Fruit fly (Drosophila melanogaster): ENCODE results near the gene Efa6.
A peak's percentile ranks its signal among the peaks of the same experiment; 100 is the strongest.

Efa6 gene

dm6 chr3R:22550306-22550812, 37.2 kb upstream of the Efa6 start, which contains the start of gene bond:
bond (plus strand) TSS chr3R:22550680.
- TF ChIP-seq vri (GFP tag; optimal IDR thresholded peaks at IDR 0.05) (no peak), dac (GFP tag; optimal IDR thresholded peaks at IDR 0.05) (no peak), CG15336 (GFP tag; IDR thresholded peaks at IDR 0.05) (no peak), Blimp-1 (GFP tag; optimal IDR thresholded peaks at IDR 0.05) (no peak), CG9139 (GFP tag; optimal IDR thresholded peaks at IDR 0.05) (no peak), CG11902 (GFP tag; optimal IDR thresholded peaks at IDR 0.05) (no peak), fkh (GFP tag; optimal IDR thresholded peaks at IDR 0.05) (peak; percentile 12), OdsH (GFP tag; optimal IDR thresholded peaks at IDR 0.05) (no peak), CG32006 (GFP tag; optimal IDR thresholded peaks at IDR 0.05) (no peak), ss (GFP tag; optimal IDR thresholded peaks at IDR 0.05) (no peak), Hr38 (GFP tag; optimal IDR thresholded peaks at IDR 0.05) (no peak), CG8632 (GFP tag; optimal IDR thresholded peaks at IDR 0.05) (no peak), Eip78C (GFP tag) (peak; percentile 44), Hr4 (GFP tag; optimal IDR thresholded peaks at IDR 0.05) (no peak)

dm6 chr3R:22552686-22553085, 34.9 kb upstream of the Efa6 start:
- TF ChIP-seq Hr39 (GFP tag; optimal IDR thresholded peaks at IDR 0.05) (no peak), Sox15 (GFP tag; optimal IDR thresholded peaks at IDR 0.05) (no peak), CG32006 (GFP tag; optimal IDR thresholded peaks at IDR 0.05) (no peak), salr (GFP tag; optimal IDR thresholded peaks at IDR 0.05) (no peak), CG3032 (tag; optimal IDR thresholded peaks at IDR 0.05) (no peak), CG9139 (GFP tag; optimal IDR thresholded peaks at IDR 0.05) (no peak), lz (GFP tag; optimal IDR thresholded peaks at IDR 0.05) (no peak), Eip75B (GFP tag; optimal IDR thresholded peaks at IDR 0.05) (no peak), CG34406 (GFP tag; optimal IDR thresholded peaks at IDR 0.05) (no peak), CG3919 (GFP tag; optimal IDR thresholded peaks at IDR 0.05) (no peak), Hr4 (GFP tag; optimal IDR thresholded peaks at IDR 0.05) (no peak), CG8632 (GFP tag; optimal IDR thresholded peaks at IDR 0.05) (no peak), CG6854 (GFP tag; optimal IDR thresholded peaks at IDR 0.05) (no peak), pdm3 (GFP tag; optimal IDR thresholded peaks at IDR 0.05) (no peak), Sox14 (GFP tag; optimal IDR thresholded peaks at IDR 0.05) (no peak), esn (GFP tag; optimal IDR thresholded peaks at IDR 0.05) (no peak), Sox102F (GFP tag; optimal IDR thresholded peaks at IDR 0.05) (no peak), CG10631 (GFP tag; optimal IDR thresholded peaks at IDR 0.05) (no peak)

- no peak for TF ChIP-seq CG15336 (GFP tag; IDR thresholded peaks at IDR 0.05)
- TF ChIP-seq CG6163 (GFP tag; IDR thresholded peaks at IDR 0.05) = no peak
- no peak for TF ChIP-seq lz (GFP tag; optimal IDR thresholded peaks at IDR 0.05)
- no peak for TF ChIP-seq CG31627 (GFP tag; optimal IDR thresholded peaks at IDR 0.05)
- TF ChIP-seq CG6808 (GFP tag; optimal IDR thresholded peaks at IDR 0.05) = no peak
- TF ChIP-seq CG11294 (GFP tag; IDR thresholded peaks at IDR 0.05) = no peak
- no peak for TF ChIP-seq OdsH (GFP tag; optimal IDR thresholded peaks at IDR 0.05)
- no peak for TF ChIP-seq CG7368 (GFP tag; optimal IDR thresholded peaks at IDR 0.05)
- no peak for TF ChIP-seq esn (GFP tag; optimal IDR thresholded peaks at IDR 0.05)
Measured at dm6 chr3R:22557100-22557741, 30.3 kb upstream of the Efa6 start.

- TF ChIP-seq fkh (GFP tag; optimal IDR thresholded peaks at IDR 0.05) = peak; percentile 32
- no peak for TF ChIP-seq CG6163 (GFP tag; IDR thresholded peaks at IDR 0.05)
- TF ChIP-seq topi (GFP tag; optimal IDR thresholded peaks at IDR 0.05) = no peak
Measured at dm6 chr3R:22558398-22558797, 29.2 kb upstream of the Efa6 start.

Measured in whole organism, prepupa.